Worm (Caenorhabditis elegans): ENCODE results near the gene pmt-1.

- TF ChIP-seq him-1 (tag; optimal IDR thresholded peaks at IDR 0.05) = no peak
- TF ChIP-seq W03F9.2 (tag; optimal IDR thresholded peaks at IDR 0.05) = no peak
- TF ChIP-seq dao-5 (tag; optimal IDR thresholded peaks at IDR 0.05) = no peak
These were observed 19.5 kb upstream of the pmt-1 start for ce11 chrII:5301810-5302209.

Data from whole organism, L4/young adult.